Fruit fly (Drosophila melanogaster): ENCODE measurements around the gene CG31100.

CG31100 gene

DNA sequence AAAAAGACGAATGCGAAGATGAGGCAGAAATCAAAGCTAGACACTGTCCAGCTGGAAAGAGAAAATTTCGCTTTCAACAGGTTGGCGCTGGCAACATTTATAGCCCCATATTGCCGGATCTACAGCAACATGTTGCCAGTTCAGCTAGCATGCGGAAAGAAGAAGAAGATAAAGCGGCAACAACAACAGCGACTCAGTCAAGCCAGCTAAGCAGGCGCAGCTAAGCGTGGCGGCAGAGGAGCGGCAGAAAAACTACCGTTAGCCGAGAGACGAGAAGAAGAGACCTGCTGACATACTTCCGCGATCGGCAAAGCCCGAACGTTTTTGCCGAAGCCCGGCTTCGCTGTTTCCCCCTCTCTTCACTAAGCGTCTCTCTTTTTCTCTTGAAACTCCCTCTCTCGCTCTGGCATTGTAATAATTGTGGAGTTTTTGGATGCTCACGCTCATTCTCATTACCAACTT lies 48.1 kb downstream of the CG31100 start:
- no peak for TF ChIP-seq pan (optimal IDR thresholded peaks at IDR 0.05)
- TF ChIP-seq EcR (GFP tag; optimal IDR thresholded peaks at IDR 0.05), result no peak
- TF ChIP-seq Dll (optimal IDR thresholded peaks at IDR 0.05), result peak; percentile 1
- no peak for TF ChIP-seq usp (GFP tag; optimal IDR thresholded peaks at IDR 0.05)
- TF ChIP-seq CG8478 (optimal IDR thresholded peaks at IDR 0.05), result no peak
- TF ChIP-seq psq (optimal IDR thresholded peaks at IDR 0.05), result no peak

DNA sequence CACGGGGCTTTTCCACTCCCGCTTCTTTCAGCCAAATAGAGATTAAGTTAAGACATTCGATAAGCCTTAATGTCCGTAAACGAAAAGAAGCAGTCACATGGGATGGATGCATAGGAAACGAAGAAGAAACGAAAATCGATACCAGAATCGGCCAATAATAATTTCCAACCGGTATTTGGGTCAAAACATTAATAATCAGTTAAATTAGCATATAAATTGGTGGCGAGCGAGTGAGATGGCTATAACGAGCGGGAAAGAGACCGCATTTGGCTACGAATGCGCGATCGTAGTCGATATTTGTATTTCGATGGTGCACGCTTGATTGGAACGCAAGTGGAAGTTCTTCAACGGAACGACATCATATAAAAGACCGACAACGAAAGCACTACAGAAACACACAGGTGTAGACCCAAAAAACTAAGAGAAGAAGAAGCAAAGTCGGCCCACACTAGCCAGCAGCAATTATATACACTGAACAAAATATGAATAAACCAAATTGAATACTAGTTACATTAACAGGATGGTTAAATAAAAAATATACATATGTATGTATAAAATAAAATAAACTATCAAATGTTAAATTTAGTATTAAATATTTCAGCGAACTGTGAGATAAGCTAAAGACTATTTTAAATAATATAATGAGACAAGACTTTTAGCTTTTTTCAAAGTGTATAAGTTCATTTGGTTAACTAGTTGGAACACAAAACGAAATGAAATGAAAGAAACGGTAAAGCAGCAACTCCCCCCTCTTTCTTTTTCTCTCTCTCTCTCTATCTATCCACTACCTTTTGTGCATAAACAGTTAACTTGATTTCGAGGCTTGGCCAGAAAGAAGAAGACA lies 48.7 kb downstream of the CG31100 start:
- TF ChIP-seq CG8478 (optimal IDR thresholded peaks at IDR 0.05) (no peak), psq (optimal IDR thresholded peaks at IDR 0.05) (no peak)

DNA sequence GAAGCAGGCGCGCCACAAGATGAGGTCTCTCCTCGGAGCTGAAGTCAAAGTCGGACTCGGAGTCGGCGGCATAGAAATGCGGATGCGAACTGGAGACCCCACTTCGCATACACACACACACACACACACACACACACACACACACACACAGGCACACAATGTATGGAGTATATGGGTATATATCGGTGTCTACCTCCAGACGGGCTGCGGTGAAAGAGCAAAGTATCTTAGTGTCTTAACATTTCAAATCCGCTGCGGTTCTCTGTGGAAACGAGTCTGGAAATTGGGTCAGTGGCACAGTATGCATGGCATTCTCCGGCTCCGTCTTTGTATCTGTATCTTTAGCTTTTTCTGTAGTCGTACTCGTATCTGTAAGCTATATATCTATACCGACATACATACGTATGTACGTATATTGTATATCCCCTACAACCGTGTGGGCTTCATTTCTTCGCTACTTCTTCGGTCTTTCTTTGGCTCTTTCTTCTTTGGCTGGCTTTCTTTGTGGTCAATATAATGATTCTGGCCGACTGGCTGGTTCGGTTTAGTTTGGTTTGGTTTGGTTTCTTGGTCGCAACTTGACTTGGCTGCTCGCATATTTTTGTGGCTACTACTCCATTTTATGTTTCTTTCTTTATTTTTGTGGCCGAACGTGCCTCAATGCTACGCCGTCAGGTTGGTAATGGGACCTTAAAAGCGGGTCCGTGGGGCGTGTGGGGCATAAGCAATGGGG lies 54.0 kb downstream of the CG31100 start:
- TF ChIP-seq pan (optimal IDR thresholded peaks at IDR 0.05), result no peak
- TF ChIP-seq Dll (optimal IDR thresholded peaks at IDR 0.05), result no peak
- TF ChIP-seq usp (GFP tag; optimal IDR thresholded peaks at IDR 0.05), result no peak
- no peak for TF ChIP-seq CG8478 (optimal IDR thresholded peaks at IDR 0.05)
- TF ChIP-seq EcR (GFP tag; optimal IDR thresholded peaks at IDR 0.05), result no peak
- TF ChIP-seq psq (optimal IDR thresholded peaks at IDR 0.05), result no peak

DNA sequence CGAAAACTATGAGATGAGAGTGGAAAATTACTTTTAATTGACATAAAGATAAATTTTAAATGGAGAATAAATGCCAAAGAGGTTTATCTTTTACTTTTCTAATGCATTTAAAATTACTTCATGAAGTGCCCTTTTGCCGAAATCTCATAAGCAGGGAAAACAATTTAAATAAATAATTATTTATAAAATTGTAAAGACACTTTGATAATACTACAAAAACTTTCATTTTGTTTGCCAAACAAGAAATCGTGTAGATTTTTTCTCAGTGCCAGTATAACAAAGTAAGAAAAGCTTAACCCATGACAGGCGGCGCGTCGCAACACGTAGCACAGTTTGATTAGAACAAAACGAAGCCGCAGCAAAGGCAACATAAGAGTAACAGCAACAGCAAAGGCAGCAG lies 54.6 kb downstream of the CG31100 start:
- no peak for TF ChIP-seq psq (optimal IDR thresholded peaks at IDR 0.05)
- no peak for TF ChIP-seq usp (GFP tag; optimal IDR thresholded peaks at IDR 0.05)
- no peak for TF ChIP-seq CG8478 (optimal IDR thresholded peaks at IDR 0.05)
- TF ChIP-seq Dll (optimal IDR thresholded peaks at IDR 0.05), result no peak

DNA sequence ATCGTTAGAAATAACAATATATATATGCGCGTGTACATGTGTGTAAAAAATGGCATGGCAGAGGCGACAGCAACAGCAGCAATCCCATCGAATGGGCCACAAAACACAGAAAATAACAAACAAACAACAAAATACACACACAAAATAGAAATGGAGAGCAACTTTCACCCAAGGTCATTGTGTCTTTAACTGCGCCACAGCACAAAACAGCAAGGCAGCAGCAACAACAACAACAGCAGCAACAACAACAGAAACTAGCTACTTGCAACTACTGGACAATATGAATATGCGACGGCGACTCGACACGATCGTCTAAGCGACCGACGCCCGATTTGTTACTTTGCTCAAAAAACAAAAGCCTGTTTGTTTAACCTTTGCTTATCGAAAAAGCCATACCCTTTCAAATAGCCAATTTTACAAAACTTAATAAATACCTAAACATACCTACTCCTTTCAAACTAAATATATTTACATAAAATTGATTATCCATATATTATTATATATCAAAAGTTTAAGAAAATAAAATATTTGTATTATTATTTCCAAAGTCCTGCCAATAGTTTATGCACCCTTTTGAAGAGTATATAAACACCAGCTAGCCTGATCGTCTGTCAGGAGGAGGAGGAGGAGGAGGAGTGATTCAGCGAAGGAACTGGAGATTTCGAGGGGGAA lies 55.6 kb downstream of the CG31100 start:
- no peak for TF ChIP-seq EcR (GFP tag; optimal IDR thresholded peaks at IDR 0.05)
- no peak for TF ChIP-seq CG8478 (optimal IDR thresholded peaks at IDR 0.05)
- no peak for TF ChIP-seq Dll (optimal IDR thresholded peaks at IDR 0.05)
- TF ChIP-seq usp (GFP tag; optimal IDR thresholded peaks at IDR 0.05), result no peak
- no peak for TF ChIP-seq psq (optimal IDR thresholded peaks at IDR 0.05)
- TF ChIP-seq pan (optimal IDR thresholded peaks at IDR 0.05), result no peak

DNA sequence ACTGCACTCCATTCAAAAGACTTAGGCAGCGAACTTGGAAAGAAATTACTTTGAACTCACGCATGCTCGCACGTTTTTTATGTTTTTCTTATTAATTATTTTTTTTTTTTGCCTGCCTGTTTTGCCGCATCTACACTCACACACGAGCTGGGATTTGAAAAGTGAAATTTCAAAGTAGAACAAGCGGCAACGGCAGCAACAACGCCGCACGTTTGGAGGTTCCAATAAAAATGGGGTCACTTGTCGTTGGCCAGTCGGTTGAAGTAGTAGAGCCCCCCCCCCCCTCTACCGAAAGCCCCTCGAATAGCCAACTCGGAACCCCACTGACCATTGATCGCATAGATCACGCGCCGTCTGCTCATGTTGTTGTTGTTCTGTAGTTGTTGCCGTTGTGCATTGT lies 57.0 kb downstream of the CG31100 start:
- TF ChIP-seq pan (optimal IDR thresholded peaks at IDR 0.05), result no peak
- no peak for TF ChIP-seq psq (optimal IDR thresholded peaks at IDR 0.05)
- no peak for TF ChIP-seq CG8478 (optimal IDR thresholded peaks at IDR 0.05)
- TF ChIP-seq EcR (GFP tag; optimal IDR thresholded peaks at IDR 0.05), result no peak
- no peak for TF ChIP-seq usp (GFP tag; optimal IDR thresholded peaks at IDR 0.05)
- no peak for TF ChIP-seq Dll (optimal IDR thresholded peaks at IDR 0.05)

DNA sequence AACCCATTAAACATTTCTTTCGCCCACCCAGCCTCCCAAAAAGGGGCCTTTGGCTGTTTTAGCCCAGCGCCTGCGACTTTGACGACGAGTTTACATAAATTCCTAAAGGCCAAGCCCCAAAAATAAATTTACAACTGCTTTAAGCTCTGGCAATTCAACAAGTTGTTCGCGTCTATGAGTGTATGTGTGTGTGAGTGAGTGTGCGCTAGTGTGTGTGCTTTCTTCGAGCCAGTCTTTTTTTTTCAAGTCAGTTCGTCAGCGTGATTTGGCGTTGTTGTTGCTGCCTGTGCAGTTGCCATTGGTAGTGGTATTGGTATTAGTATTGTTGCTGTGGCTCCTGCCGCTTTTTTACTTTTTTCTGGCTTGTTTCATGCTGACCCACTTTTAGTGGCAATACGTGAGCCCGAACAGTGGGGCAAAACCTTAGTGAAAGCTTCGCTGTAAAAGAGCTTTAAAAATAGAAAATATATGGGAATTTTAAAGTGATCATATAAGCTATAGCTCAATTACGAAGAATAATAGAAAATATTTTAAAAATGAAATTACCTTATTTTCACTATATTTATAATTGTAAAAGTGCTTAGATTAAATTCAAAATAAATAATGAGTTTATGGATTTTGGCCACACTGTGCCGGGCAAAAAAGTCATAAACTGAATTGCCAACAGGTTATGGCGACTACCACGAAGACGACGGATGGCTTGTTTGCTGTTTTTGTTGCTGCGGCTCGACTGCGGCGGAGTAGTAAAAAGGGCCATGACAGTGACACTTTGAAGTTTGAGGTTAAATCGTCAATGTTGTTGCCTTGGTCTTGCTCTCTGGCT lies 57.7 kb downstream of the CG31100 start:
- TF ChIP-seq EcR (GFP tag; optimal IDR thresholded peaks at IDR 0.05), result no peak
- TF ChIP-seq pan (optimal IDR thresholded peaks at IDR 0.05), result no peak
- no peak for TF ChIP-seq usp (GFP tag; optimal IDR thresholded peaks at IDR 0.05)
- no peak for TF ChIP-seq Dll (optimal IDR thresholded peaks at IDR 0.05)
- no peak for TF ChIP-seq psq (optimal IDR thresholded peaks at IDR 0.05)
- TF ChIP-seq CG8478 (optimal IDR thresholded peaks at IDR 0.05), result no peak

Data from whole organism.